Fruit fly (Drosophila melanogaster) whole organism, pupa: ENCODE data around the gene CG5280.
A peak's percentile ranks its signal among the peaks of the same experiment; 100 is the strongest.

Experiments used
- CG12605 ChIP-seq: fragments of 200-800 bp; sonication (Bioruptor generic); IDR thresholded peaks from 2 replicates; pipeline ENCODE4 v1.3.6; 2022; ENCODE audit warnings: missing biosample characterization, missing genetic modification characterization
- CG13204 ChIP-seq: fragments of 200-800 bp; sonication (Bioruptor generic); optimal IDR thresholded peaks from 2 replicates; lab custom pipeline; 2018; ENCODE audit warnings: missing biosample characterization, mild to moderate bottlenecking, missing genetic modification characterization, moderate library complexity
- CG32121 ChIP-seq: fragments of 200-800 bp; sonication (Bioruptor generic); IDR thresholded peaks from 2 replicates; pipeline ENCODE4 v1.3.6; 2022; ENCODE audit warnings: missing biosample characterization, missing genetic modification characterization
- CG4496 ChIP-seq: fragments of 200-800 bp; sonication (Bioruptor generic); IDR thresholded peaks from 3 replicates; pipeline ENCODE4 v1.3.6; 2022; ENCODE audit warnings: missing biosample characterization, missing genetic modification characterization
- CG8301 ChIP-seq: fragments of 200-800 bp; sonication (Bioruptor generic); optimal IDR thresholded peaks from 2 replicates; lab custom pipeline; 2018; ENCODE audit warnings: missing biosample characterization, mild to moderate bottlenecking, missing genetic modification characterization
- CG9948 ChIP-seq: fragments of 200-800 bp; sonication (Bioruptor generic); optimal IDR thresholded peaks from 2 replicates; lab custom pipeline; 2018; ENCODE audit warnings: missing biosample characterization, mild to moderate bottlenecking, missing genetic modification characterization, moderate library complexity
- EcR ChIP-seq: fragments of 200-800 bp; sonication (Bioruptor generic); optimal IDR thresholded peaks from 3 replicates; lab custom pipeline; 2019; ENCODE audit warnings: missing biosample characterization, missing genetic modification characterization, mild to moderate bottlenecking, moderate library complexity, missing genetic modification reagents
- Pif1B ChIP-seq: fragments of 200-800 bp; sonication (Bioruptor generic); optimal IDR thresholded peaks from 3 replicates; lab custom pipeline; 2016; ENCODE audit warnings: missing biosample characterization, missing genetic modification characterization
- fd96Ca ChIP-seq: fragments of 200-800 bp; sonication (Bioruptor generic); IDR thresholded peaks from 3 replicates; pipeline ENCODE4 v1.3.6; 2022; ENCODE audit warnings: missing biosample characterization, missing genetic modification characterization
- gl ChIP-seq: fragments of 200-800 bp; sonication (Bioruptor generic); optimal IDR thresholded peaks from 2 replicates; lab custom pipeline; 2018; ENCODE audit warnings: missing biosample characterization, mild to moderate bottlenecking, missing genetic modification characterization
- rn ChIP-seq: fragments of 200-800 bp; sonication (Bioruptor generic); IDR thresholded peaks from 2 replicates; pipeline ENCODE4 v1.3.6; 2022; ENCODE audit warnings: missing biosample characterization, missing genetic modification characterization

Gene CG5280

DNA sequence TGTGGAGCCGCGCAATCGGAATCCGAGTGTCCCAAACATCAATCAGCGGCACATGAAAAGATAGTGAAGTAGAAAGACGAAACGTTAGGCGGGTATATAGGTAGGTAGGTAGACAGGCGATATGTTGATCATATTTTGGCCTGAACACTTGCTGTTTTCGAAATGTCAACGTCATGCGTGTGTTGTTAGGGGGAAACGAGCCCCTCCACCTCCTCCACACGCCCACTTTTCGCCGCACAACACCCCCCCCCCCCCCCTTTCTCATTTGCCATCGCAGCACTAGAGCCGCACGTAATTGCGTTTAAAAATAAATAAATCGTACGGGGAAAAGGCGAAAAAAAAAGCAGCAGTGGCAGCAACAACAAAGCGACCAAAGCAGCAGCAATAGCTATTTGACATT lies 40.2 kb downstream of the CG5280 start:
- TF ChIP-seq CG8301 = no peak
- TF ChIP-seq CG32121 (GFP tag; lab: Robert Waterston, UW) = peak; percentile 52; the same call in 1 of the 2 replicates

DNA sequence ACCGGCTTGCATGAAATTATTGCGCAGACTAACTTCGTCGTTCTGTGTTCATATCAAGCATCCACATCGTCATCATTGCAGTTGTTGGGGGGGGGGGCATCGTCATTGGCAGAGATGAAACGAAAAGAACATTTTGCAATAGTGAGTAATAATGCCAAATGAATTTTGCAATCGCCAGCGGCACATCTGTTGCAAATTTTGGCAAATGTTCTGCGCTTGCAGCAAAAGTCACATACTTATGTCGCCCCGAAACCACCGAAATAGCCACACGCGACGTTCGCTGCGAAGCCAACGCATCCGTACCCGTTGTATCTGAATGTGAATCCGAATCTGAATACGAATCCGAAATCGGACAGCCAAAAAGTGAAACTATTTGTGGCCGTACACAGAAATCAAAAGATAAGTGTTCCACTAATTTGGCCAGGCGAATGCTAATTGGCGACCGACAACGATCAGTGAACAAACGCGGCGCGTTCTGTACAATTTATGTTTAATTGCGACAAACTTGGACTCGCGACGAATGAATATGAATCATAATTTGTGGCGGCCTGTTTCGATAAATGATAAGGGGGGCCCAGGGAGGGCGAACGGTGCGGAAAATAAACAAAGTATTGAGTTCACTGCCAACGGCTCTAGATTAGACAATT lies 42.1 kb downstream of the CG5280 start:
- peak; percentile 52; the same call in 1 of the 2 replicates for TF ChIP-seq CG32121 (GFP tag; lab: Robert Waterston, UW)
- no peak for TF ChIP-seq Pif1B (GFP tag; lab: Kevin White, UChicago)

DNA sequence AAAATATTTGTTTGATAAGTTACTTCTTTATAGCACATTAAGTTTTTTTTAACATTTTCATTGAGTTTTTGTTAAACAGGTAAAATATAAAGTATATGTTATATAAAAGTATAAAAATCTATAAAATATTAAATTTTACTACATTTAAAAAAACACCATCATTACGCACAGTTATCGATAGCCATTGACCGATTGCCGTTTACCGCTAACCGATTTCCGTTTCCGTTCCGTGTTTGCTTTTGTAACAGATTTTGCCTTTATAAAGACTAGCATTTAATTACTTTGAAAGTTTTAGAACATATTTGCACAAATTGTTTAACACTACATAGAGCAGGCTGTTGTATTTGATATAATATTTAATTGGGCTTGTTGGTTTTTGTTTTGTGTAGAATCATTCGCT lies 50.4 kb downstream of the CG5280 start:
- TF ChIP-seq gl = no peak
- no peak for TF ChIP-seq fd96Ca
- TF ChIP-seq rn (GFP tag; lab: Robert Waterston, UW) = no peak
- no peak for TF ChIP-seq CG13204
- TF ChIP-seq CG4496 (GFP tag; lab: Robert Waterston, UW) = no peak
- no peak for TF ChIP-seq CG12605 (GFP tag; lab: Robert Waterston, UW)
- TF ChIP-seq CG32121 (GFP tag; lab: Robert Waterston, UW) = no peak
- no peak for TF ChIP-seq EcR (GFP tag; lab: Kevin White, UChicago)
- TF ChIP-seq CG9948 (tag; lab: Kevin White, UChicago) = no peak
